Fruit fly (Drosophila melanogaster) whole organism, adult: ENCODE results near the gene FoxK.

Experiments
- CG11617 ChIP-seq: fragments of 200-800 bp; sonication (Bioruptor generic); optimal IDR thresholded peaks from 2 replicates; lab custom pipeline; 2017; ENCODE audit warnings: mild to moderate bottlenecking, missing biosample characterization, missing genetic modification reagents, missing genetic modification characterization
- CG12768 ChIP-seq: fragments of 200-800 bp; sonication (Bioruptor generic); optimal IDR thresholded peaks from 2 replicates; lab custom pipeline; 2017; ENCODE audit warnings: missing biosample characterization, missing genetic modification characterization, mild to moderate bottlenecking, moderate library complexity, missing genetic modification reagents
- CG14711 ChIP-seq: fragments of 200-800 bp; sonication (Bioruptor generic); optimal IDR thresholded peaks from 2 replicates; lab custom pipeline; 2018; ENCODE audit warnings: missing biosample characterization, mild to moderate bottlenecking, missing genetic modification characterization, moderate library complexity
- CG1620 ChIP-seq: fragments of 200-800 bp; sonication (Bioruptor generic); optimal IDR thresholded peaks from 2 replicates; lab custom pipeline; 2016; ENCODE audit warnings: missing biosample characterization, missing genetic modification characterization
- CG33017 ChIP-seq: fragments of 200-800 bp; sonication (Bioruptor generic); optimal IDR thresholded peaks from 2 replicates; lab custom pipeline; 2018; ENCODE audit warnings: missing biosample characterization, mild to moderate bottlenecking, missing genetic modification characterization, moderate library complexity
- CG5204 ChIP-seq: fragments of 200-800 bp; sonication (Bioruptor generic); optimal IDR thresholded peaks from 2 replicates; lab custom pipeline; 2016; ENCODE audit warnings: missing biosample characterization, missing genetic modification characterization
- CG7045 ChIP-seq: fragments of 200-800 bp; sonication (Bioruptor generic); optimal IDR thresholded peaks from 2 replicates; lab custom pipeline; 2017; ENCODE audit warnings: missing biosample characterization, mild to moderate bottlenecking, missing genetic modification characterization
- CG7101 ChIP-seq: fragments of 200-800 bp; sonication (Bioruptor generic); optimal IDR thresholded peaks from 2 replicates; lab custom pipeline; 2018; ENCODE audit warnings: missing biosample characterization, mild to moderate bottlenecking, missing genetic modification characterization, moderate library complexity
- Clk ChIP-seq: fragments of 200-800 bp; sonication (Bioruptor generic); optimal IDR thresholded peaks from 2 replicates; lab custom pipeline; 2017; ENCODE audit warnings: missing biosample characterization, missing genetic modification characterization
- Crg-1 ChIP-seq: fragments of 200-800 bp; sonication (Bioruptor generic); optimal IDR thresholded peaks from 2 replicates; lab custom pipeline; 2016; ENCODE audit warnings: missing biosample characterization, missing genetic modification characterization
- Hr96 ChIP-seq: fragments of 200-800 bp; sonication (Bioruptor generic); optimal IDR thresholded peaks from 2 replicates; lab custom pipeline; 2016; ENCODE audit warnings: missing biosample characterization, missing genetic modification characterization
- Mnt ChIP-seq: fragments of 200-800 bp; sonication (Bioruptor generic); optimal IDR thresholded peaks from 2 replicates; lab custom pipeline; 2016; ENCODE audit warnings: missing biosample characterization, mild to moderate bottlenecking, missing genetic modification characterization
- bab1 ChIP-seq: fragments of 200-800 bp; sonication (Bioruptor generic); optimal IDR thresholded peaks from 3 replicates; lab custom pipeline; 2019; ENCODE audit warnings: missing biosample characterization, mild to moderate bottlenecking, missing genetic modification characterization, moderate library complexity
- cic ChIP-seq: fragments of 200-800 bp; sonication (Bioruptor generic); optimal IDR thresholded peaks from 2 replicates; lab custom pipeline; 2017; ENCODE audit warnings: missing biosample characterization, mild to moderate bottlenecking, missing genetic modification characterization, moderate library complexity
- cnc ChIP-seq, 2 experiments: fragments of >200 bp; optimal IDR thresholded peaks; 2 replicates each; lab custom pipeline; 2017
- kay ChIP-seq: fragments of 200-800 bp; sonication (Bioruptor generic); peaks from one replicate; lab custom pipeline; 2016; ENCODE audit warnings: missing biosample characterization, missing genetic modification characterization, borderline replicate concordance
- ovo ChIP-seq: fragments of 200-800 bp; sonication (Bioruptor generic); optimal IDR thresholded peaks from 2 replicates; lab custom pipeline; 2016; ENCODE audit warnings: missing biosample characterization, missing genetic modification characterization
- pad ChIP-seq: fragments of 200-800 bp; sonication (Bioruptor generic); optimal IDR thresholded peaks from 3 replicates; lab custom pipeline; 2017; ENCODE audit warnings: missing biosample characterization, missing genetic modification characterization, mild to moderate bottlenecking, moderate library complexity, missing genetic modification reagents
- tj ChIP-seq: fragments of 200-800 bp; sonication (Bioruptor generic); optimal IDR thresholded peaks from 3 replicates; lab custom pipeline; 2017; ENCODE audit warnings: missing biosample characterization, mild to moderate bottlenecking, missing genetic modification characterization, moderate library complexity
- toe ChIP-seq: fragments of 200-800 bp; sonication (Bioruptor generic); optimal IDR thresholded peaks from 2 replicates; lab custom pipeline; 2016; ENCODE audit warnings: missing biosample characterization, missing genetic modification characterization

The FoxK gene

dm6 chr3L:11120419-11120958 is at the start of gene FoxK, which contains the start of gene mRpL2:
FoxK (minus strand) TSS chr3L:11120783.
mRpL2 (plus strand) TSS chr3L:11120847.
- TF ChIP-seq ovo (peak; percentile 9), kay (GFP tag; lab: Kevin White, UChicago) (peak; percentile 98), CG5204 (GFP tag; lab: Kevin White, UChicago) (no peak), CG33017 (tag; lab: Kevin White, UChicago) (peak; percentile 72), Clk (GFP tag; lab: Kevin White, UChicago) (peak; percentile 7), CG14711 (tag; lab: Kevin White, UChicago) (peak; percentile 51), cic (GFP tag; lab: Kevin White, UChicago) (peak; percentile 93), CG7045 (peak; percentile 71), CG11617 (peak; percentile 89), Hr96 (peak; percentile 57), CG7101 (tag; lab: Kevin White, UChicago) (peak; percentile 7), Crg-1 (GFP tag; lab: Kevin White, UChicago) (peak; percentile 15), CG12768 (peak; percentile 85), CG1620 (GFP tag; lab: Kevin White, UChicago) (peak; percentile 64), pad (no peak), toe (peak; percentile 58), bab1 (GFP tag; lab: Kevin White, UChicago) (peak; percentile 31), tj (GFP tag; lab: Kevin White, UChicago) (peak; percentile 88), Mnt (GFP tag; lab: Kevin White, UChicago) (peak; percentile 91), cnc (optimal IDR thresholded peaks at IDR 0.05; lab: Kevin White, UChicago) (no peak)

- TF ChIP-seq bab1 (GFP tag; lab: Kevin White, UChicago): peak; percentile 90
- peak; percentile 48 for TF ChIP-seq CG5204 (GFP tag; lab: Kevin White, UChicago)
- TF ChIP-seq CG7101 (tag; lab: Kevin White, UChicago): peak; percentile 57
- peak; percentile 20 for TF ChIP-seq CG14711 (tag; lab: Kevin White, UChicago)
- TF ChIP-seq kay (GFP tag; lab: Kevin White, UChicago): no peak
- TF ChIP-seq Crg-1 (GFP tag; lab: Kevin White, UChicago): peak; percentile 38
- TF ChIP-seq pad: peak; percentile 43
- TF ChIP-seq toe: peak; percentile 52
- peak; percentile 49 for TF ChIP-seq CG33017 (tag; lab: Kevin White, UChicago)
- TF ChIP-seq CG12768: peak; percentile 67
- peak; percentile 47 for TF ChIP-seq CG1620 (GFP tag; lab: Kevin White, UChicago)
- TF ChIP-seq Hr96: peak; percentile 46
- peak; percentile 59 for TF ChIP-seq CG7045
- peak; percentile 35 for TF ChIP-seq tj (GFP tag; lab: Kevin White, UChicago)
- TF ChIP-seq CG11617: peak; percentile 77
- no peak for TF ChIP-seq cic (GFP tag; lab: Kevin White, UChicago)
- peak; percentile 31 for TF ChIP-seq ovo
- TF ChIP-seq Clk (GFP tag; lab: Kevin White, UChicago): no peak
- TF ChIP-seq Mnt (GFP tag; lab: Kevin White, UChicago): peak; percentile 24
- no peak for TF ChIP-seq cnc (optimal IDR thresholded peaks at IDR 0.05; lab: Kevin White, UChicago)
These were observed 49.0 kb upstream of the FoxK start, which contains the start of the genes wls and Adck5 for dm6 chr3L:11169299-11170181. wls (minus strand) TSS chr3L:11169625. Adck5 (plus strand) TSS chr3L:11169817.

DNA sequence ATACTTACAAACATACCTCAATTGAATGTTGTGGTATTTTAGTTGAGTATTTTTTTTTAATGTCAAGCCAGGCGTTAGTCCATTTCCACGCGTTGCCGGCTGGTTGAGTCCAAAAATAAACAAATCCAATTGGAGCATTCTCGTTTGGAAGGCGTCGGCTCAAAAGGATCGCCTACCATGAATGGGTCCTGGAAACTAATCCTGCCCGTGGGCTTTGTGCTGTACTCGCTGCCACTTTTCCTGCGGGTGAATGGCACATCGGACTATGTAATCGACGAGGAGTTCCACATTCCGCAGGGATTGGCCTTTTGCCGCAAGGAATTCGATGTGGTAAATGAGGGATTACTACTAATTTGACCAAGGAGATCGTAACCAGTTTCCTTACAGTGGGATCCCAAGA is 44.3 kb upstream of the FoxK start, which contains the start of gene Alg10:
TSS of gene Alg10 (plus strand) at position 73 of the 400 bp plus-strand sequence.
- TF ChIP-seq bab1 (GFP tag; lab: Kevin White, UChicago) (no peak), tj (GFP tag; lab: Kevin White, UChicago) (no peak), CG7045 (no peak), pad (no peak), Clk (GFP tag; lab: Kevin White, UChicago) (no peak), CG33017 (tag; lab: Kevin White, UChicago) (no peak)

- TF ChIP-seq CG5204 (GFP tag; lab: Kevin White, UChicago) (no peak), CG7101 (tag; lab: Kevin White, UChicago) (no peak), bab1 (GFP tag; lab: Kevin White, UChicago) (no peak), CG33017 (tag; lab: Kevin White, UChicago) (no peak), cic (GFP tag; lab: Kevin White, UChicago) (no peak), ovo (no peak), toe (no peak), tj (GFP tag; lab: Kevin White, UChicago) (no peak), Crg-1 (GFP tag; lab: Kevin White, UChicago) (no peak), Hr96 (no peak), cnc (optimal IDR thresholded peaks at IDR 0.05; lab: Kevin White, UChicago) (no peak), Mnt (GFP tag; lab: Kevin White, UChicago) (no peak), kay (GFP tag; lab: Kevin White, UChicago) (no peak), pad (no peak), Clk (GFP tag; lab: Kevin White, UChicago) (no peak), CG1620 (GFP tag; lab: Kevin White, UChicago) (no peak), CG11617 (no peak), CG12768 (no peak), CG14711 (tag; lab: Kevin White, UChicago) (no peak), CG7045 (no peak)
These were observed 34.8 kb upstream of the FoxK start for dm6 chr3L:11155380-11155779.

- no peak for TF ChIP-seq tj (GFP tag; lab: Kevin White, UChicago)
- no peak for TF ChIP-seq pad
- TF ChIP-seq cic (GFP tag; lab: Kevin White, UChicago): no peak
- TF ChIP-seq kay (GFP tag; lab: Kevin White, UChicago): no peak
- TF ChIP-seq Crg-1 (GFP tag; lab: Kevin White, UChicago): no peak
- TF ChIP-seq bab1 (GFP tag; lab: Kevin White, UChicago): no peak
- no peak for TF ChIP-seq cnc (optimal IDR thresholded peaks at IDR 0.05; lab: Kevin White, UChicago)
- no peak for TF ChIP-seq CG7045
- no peak for TF ChIP-seq CG33017 (tag; lab: Kevin White, UChicago)
- no peak for TF ChIP-seq CG1620 (GFP tag; lab: Kevin White, UChicago)
- no peak for TF ChIP-seq CG14711 (tag; lab: Kevin White, UChicago)
- no peak for TF ChIP-seq CG7101 (tag; lab: Kevin White, UChicago)
- no peak for TF ChIP-seq Mnt (GFP tag; lab: Kevin White, UChicago)
- no peak for TF ChIP-seq toe
- TF ChIP-seq Hr96: no peak
- TF ChIP-seq CG12768: no peak
- no peak for TF ChIP-seq CG11617
- no peak for TF ChIP-seq Clk (GFP tag; lab: Kevin White, UChicago)
These were observed 30.2 kb upstream of the FoxK start, which contains the start of gene CG6216 for dm6 chr3L:11150735-11151287. CG6216 (minus strand) TSS chr3L:11150785.
